Fruit fly (Drosophila melanogaster): ENCODE results near the gene CG11162.

CG11162 gene

DNA sequence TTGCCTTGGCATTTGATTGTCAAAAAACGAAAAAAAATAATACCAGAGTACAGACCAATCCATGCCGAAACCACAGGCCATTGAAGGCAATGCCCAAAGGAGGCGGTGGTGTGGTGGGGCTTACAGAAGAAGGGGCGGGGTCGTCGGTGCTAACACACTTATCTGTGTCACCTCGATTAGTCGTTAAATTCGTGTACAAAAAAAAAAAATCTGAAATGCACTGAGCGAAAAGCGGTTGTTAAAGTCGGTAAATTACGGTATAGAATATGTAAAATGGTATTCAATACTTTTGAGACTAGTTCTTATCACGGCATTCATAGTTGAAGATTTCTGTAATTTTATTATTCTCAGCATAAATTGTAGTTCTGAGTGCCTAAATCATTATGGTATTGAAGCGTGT is 32.7 kb upstream of the CG11162 start (continued):
- TF ChIP-seq Vsx1 (GFP tag; optimal IDR thresholded peaks at IDR 0.05) = peak; percentile 6
- TF ChIP-seq CG30431 (GFP tag; optimal IDR thresholded peaks at IDR 0.05) = no peak
- TF ChIP-seq CG7786 (GFP tag; optimal IDR thresholded peaks at IDR 0.05) = peak; percentile 30
- no peak for TF ChIP-seq CkIIα-i1 (GFP tag; IDR thresholded peaks at IDR 0.05)
- TF ChIP-seq HLH4C (GFP tag; IDR thresholded peaks at IDR 0.05; ENCODE audit: partially characterized antibody) = no peak
- TF ChIP-seq Sin3A (optimal IDR thresholded peaks at IDR 0.05) = no peak
- TF ChIP-seq CG33557 (GFP tag; optimal IDR thresholded peaks at IDR 0.05) = no peak
- TF ChIP-seq CG7556 (GFP tag; optimal IDR thresholded peaks at IDR 0.05) = peak; percentile 27
- TF ChIP-seq mld (GFP tag; IDR thresholded peaks at IDR 0.05; ENCODE audit: partially characterized antibody) = no peak
- no peak for TF ChIP-seq toy (GFP tag; IDR thresholded peaks at IDR 0.05)
- peak in 1 of 2 experiments; percentile 51 for TF ChIP-seq Hr51 (GFP tag; optimal IDR thresholded peaks at IDR 0.05)
- no peak for TF ChIP-seq pzg (GFP tag; optimal IDR thresholded peaks at IDR 0.05)
- no peak for TF ChIP-seq CG12236 (GFP tag; optimal IDR thresholded peaks at IDR 0.05)
- TF ChIP-seq CG1233 (GFP tag; optimal IDR thresholded peaks at IDR 0.05) = peak; percentile 23
- no peak for TF ChIP-seq vfl (GFP tag; optimal IDR thresholded peaks at IDR 0.05)
- TF ChIP-seq CG7928 (GFP tag; optimal IDR thresholded peaks at IDR 0.05) = no peak
- peak; percentile 30; the same call in 1 of the 2 replicates for TF ChIP-seq Oaz (GFP tag; IDR thresholded peaks at IDR 0.05)
- TF ChIP-seq MBD-R2 (GFP tag; IDR thresholded peaks at IDR 0.05) = no peak
- TF ChIP-seq MTF-1 (GFP tag; optimal IDR thresholded peaks at IDR 0.05; ENCODE audit: borderline replicate concordance) = no peak
- TF ChIP-seq ewg (GFP tag; optimal IDR thresholded peaks at IDR 0.05) = no peak
- no peak for TF ChIP-seq CG12104 (GFP tag; optimal IDR thresholded peaks at IDR 0.05)
- no peak for TF ChIP-seq wor (GFP tag; IDR thresholded peaks at IDR 0.05)
- peak; percentile 68 for TF ChIP-seq vvl (GFP tag; IDR thresholded peaks at IDR 0.05)
- TF ChIP-seq CG43689 (GFP tag; IDR thresholded peaks at IDR 0.05) = 0 out of 2 replicates have a peak, but pooled peaks have one; percentile 13
- peak; percentile 39 for TF ChIP-seq CG6254 (GFP tag; optimal IDR thresholded peaks at IDR 0.05)
- no peak for TF ChIP-seq CG10431 (GFP tag; optimal IDR thresholded peaks at IDR 0.05)
- no peak for TF ChIP-seq Nf-YC (tag; optimal IDR thresholded peaks at IDR 0.05)
- no peak for TF ChIP-seq Poxn (GFP tag; IDR thresholded peaks at IDR 0.05)
- no peak for TF ChIP-seq prd (optimal IDR thresholded peaks at IDR 0.05)
- TF ChIP-seq prd (GFP tag; IDR thresholded peaks at IDR 0.05) = peak; percentile 81
- peak; percentile 72 for TF ChIP-seq ranshi (GFP tag; IDR thresholded peaks at IDR 0.05)
- no peak for TF ChIP-seq en (GFP tag; optimal IDR thresholded peaks at IDR 0.05)
- no peak for TF ChIP-seq CG17186 (GFP tag; optimal IDR thresholded peaks at IDR 0.05)
- TF ChIP-seq mirr (GFP tag; optimal IDR thresholded peaks at IDR 0.05) = peak; percentile 23
- no peak for TF ChIP-seq usp (GFP tag; optimal IDR thresholded peaks at IDR 0.05)
- TF ChIP-seq chinmo (GFP tag; IDR thresholded peaks at IDR 0.05; ENCODE audit: partially characterized antibody) = 0 out of 4 replicates have a peak, but pooled peaks have one; percentile 59
- no peak for TF ChIP-seq maf-S (GFP tag; optimal IDR thresholded peaks at IDR 0.05)
- peak; percentile 39 for TF ChIP-seq CG10209 (GFP tag; optimal IDR thresholded peaks at IDR 0.05)
- no peak for TF ChIP-seq lola (GFP tag; optimal IDR thresholded peaks at IDR 0.05)
- TF ChIP-seq cad (GFP tag; optimal IDR thresholded peaks at IDR 0.05) = no peak
- no peak for TF ChIP-seq Lhr (GFP tag; optimal IDR thresholded peaks at IDR 0.05)
- TF ChIP-seq ara (GFP tag; IDR thresholded peaks at IDR 0.05) = peak; percentile 77
- 0 out of 2 replicates have a peak, but pooled peaks have one; percentile 43 for TF ChIP-seq stc (GFP tag; IDR thresholded peaks at IDR 0.05)
- TF ChIP-seq NC2β (GFP tag; optimal IDR thresholded peaks at IDR 0.05) = no peak
- TF ChIP-seq disco-r (GFP tag; optimal IDR thresholded peaks at IDR 0.05) = no peak
- peak; percentile 55 for TF ChIP-seq CG2678 (tag; optimal IDR thresholded peaks at IDR 0.05)
- TF ChIP-seq chif (GFP tag; optimal IDR thresholded peaks at IDR 0.05) = peak in 1 of 2 experiments; percentile 51
- TF ChIP-seq Blimp-1 (GFP tag; optimal IDR thresholded peaks at IDR 0.05) = peak; percentile 81
- TF ChIP-seq CG11723 (GFP tag; optimal IDR thresholded peaks at IDR 0.05) = no peak
- TF ChIP-seq Asciz (GFP tag; optimal IDR thresholded peaks at IDR 0.05) = peak; percentile 27
- peak; percentile 49 for TF ChIP-seq Hsf (GFP tag; optimal IDR thresholded peaks at IDR 0.05)
